Worm (Caenorhabditis elegans): ENCODE results near the gene ZK792.7.

ce11 chrIV:11703685-11704296 is 9.5 kb downstream of the ZK792.7 start, which contains the start of the genes T22B3.3 and alg-3:
- no peak for TF ChIP-seq nhr-237 (tag; optimal IDR thresholded peaks at IDR 0.05)
- no peak for TF ChIP-seq pqm-1 (tag; optimal IDR thresholded peaks at IDR 0.05)
- TF ChIP-seq snpc-4 (tag; optimal IDR thresholded peaks at IDR 0.05): no peak
